Fruit fly (Drosophila melanogaster) whole organism, embryonic: ENCODE results near the gene CG32483.

Experiments used
- Atf3 ChIP-seq: fragments of 200-800 bp; sonication (Bioruptor generic); optimal IDR thresholded peaks from 3 replicates; lab custom pipeline; 2016; ENCODE audit warnings: missing biosample characterization, missing genetic modification characterization
- B-H2 ChIP-seq: fragments of 200-800 bp; sonication (Bioruptor generic); optimal IDR thresholded peaks from 2 replicates; lab custom pipeline; 2018; ENCODE audit warnings: missing biosample characterization, mild to moderate bottlenecking, missing genetic modification characterization
- BEAF-32 ChIP-seq: fragments of 200-800 bp; sonication (Bioruptor generic); optimal IDR thresholded peaks from 3 replicates; lab custom pipeline; 2017; ENCODE audit warnings: missing biosample characterization, missing genetic modification characterization, mild to moderate bottlenecking, moderate library complexity, missing genetic modification reagents
- BtbVII ChIP-seq: fragments of 200-800 bp; sonication (Bioruptor generic); optimal IDR thresholded peaks from 3 replicates; lab custom pipeline; 2017; ENCODE audit warnings: missing biosample characterization, mild to moderate bottlenecking, missing genetic modification characterization
- Bteb2 ChIP-seq: fragments of 200-800 bp; sonication (Bioruptor generic); optimal IDR thresholded peaks from 2 replicates; lab custom pipeline; 2016; ENCODE audit warnings: missing biosample characterization, missing genetic modification characterization
- C15 ChIP-seq: fragments of 200-800 bp; sonication (Bioruptor generic); IDR thresholded peaks from 3 replicates; pipeline ENCODE4 v1.3.6; 2022; ENCODE audit warnings: missing biosample characterization, missing genetic modification characterization
- CG11695 ChIP-seq: fragments of 200-800 bp; sonication (Bioruptor generic); IDR thresholded peaks from 3 replicates; pipeline ENCODE4 v1.3.6; 2022; ENCODE audit warnings: missing biosample characterization, missing genetic modification characterization
- CG12219 ChIP-seq: fragments of 200-800 bp; sonication (Bioruptor generic); optimal IDR thresholded peaks from 3 replicates; lab custom pipeline; 2018; ENCODE audit warnings: missing biosample characterization, mild to moderate bottlenecking, missing genetic modification characterization
- CG12769 ChIP-seq: fragments of 200-800 bp; sonication (Bioruptor generic); optimal IDR thresholded peaks from 2 replicates; lab custom pipeline; 2019; ENCODE audit warnings: missing biosample characterization, mild to moderate bottlenecking, missing genetic modification characterization, moderate library complexity
- CG13123 ChIP-seq: fragments of 200-800 bp; sonication (Bioruptor generic); optimal IDR thresholded peaks from 2 replicates; lab custom pipeline; 2016; ENCODE audit warnings: missing biosample characterization, missing genetic modification characterization
- CG13287 ChIP-seq: fragments of 200-800 bp; sonication (Bioruptor generic); IDR thresholded peaks from 2 replicates; pipeline ENCODE4 v1.3.6; 2022; ENCODE audit warnings: missing biosample characterization, missing genetic modification characterization; ENCODE audit not compliant: partially characterized antibody
- CG14710 ChIP-seq: fragments of 200-800 bp; sonication (Bioruptor generic); optimal IDR thresholded peaks from 3 replicates; lab custom pipeline; 2019; ENCODE audit warnings: missing biosample characterization, mild to moderate bottlenecking, missing genetic modification characterization, moderate library complexity
- CG15011 ChIP-seq: fragments of 200-800 bp; sonication (Bioruptor generic); optimal IDR thresholded peaks from 3 replicates; lab custom pipeline; 2018; ENCODE audit warnings: missing biosample characterization, mild to moderate bottlenecking, missing genetic modification characterization
- CG15073 ChIP-seq: fragments of 200-800 bp; sonication (Bioruptor generic); optimal IDR thresholded peaks from 2 replicates; lab custom pipeline; 2016; ENCODE audit warnings: missing biosample characterization, missing genetic modification characterization
- CG17385 ChIP-seq: fragments of 200-800 bp; sonication (Bioruptor generic); optimal IDR thresholded peaks from 3 replicates; lab custom pipeline; 2018; ENCODE audit warnings: missing biosample characterization, mild to moderate bottlenecking, missing genetic modification characterization
- CG17568 ChIP-seq: fragments of 200-800 bp; sonication (Bioruptor generic); optimal IDR thresholded peaks from 2 replicates; lab custom pipeline; 2018; ENCODE audit warnings: missing biosample characterization, mild to moderate bottlenecking, missing genetic modification characterization, moderate library complexity
- CG1832 ChIP-seq: fragments of 200-800 bp; sonication (Bioruptor generic); optimal IDR thresholded peaks from 2 replicates; lab custom pipeline; 2017; ENCODE audit warnings: missing biosample characterization, mild to moderate bottlenecking, missing genetic modification characterization, inconsistent platforms
- CG2120 ChIP-seq: fragments of 200-800 bp; sonication (Bioruptor generic); optimal IDR thresholded peaks from 3 replicates; lab custom pipeline; 2016; ENCODE audit warnings: missing biosample characterization, missing genetic modification characterization
- CG2875 ChIP-seq: fragments of 200-800 bp; sonication (Bioruptor generic); optimal IDR thresholded peaks from 2 replicates; lab custom pipeline; 2017; ENCODE audit warnings: missing biosample characterization, mild to moderate bottlenecking, missing genetic modification characterization, missing genetic modification reagents
- CG30403 ChIP-seq: fragments of 200-800 bp; sonication (Bioruptor generic); optimal IDR thresholded peaks from 3 replicates; lab custom pipeline; 2016; ENCODE audit warnings: missing biosample characterization, missing genetic modification characterization
- CG30431 ChIP-seq: fragments of 200-800 bp; sonication (Bioruptor generic); optimal IDR thresholded peaks from 2 replicates; lab custom pipeline; 2017; ENCODE audit warnings: missing biosample characterization, missing genetic modification characterization
- CG34376 ChIP-seq: fragments of 200-800 bp; sonication (Bioruptor generic); optimal IDR thresholded peaks from 2 replicates; lab custom pipeline; 2018; ENCODE audit warnings: missing biosample characterization, mild to moderate bottlenecking, missing genetic modification characterization
- CG34422 ChIP-seq: fragments of 200-800 bp; sonication (Bioruptor generic); IDR thresholded peaks from 3 replicates; pipeline ENCODE4 v1.3.6; 2022; ENCODE audit warnings: missing biosample characterization, missing genetic modification characterization
- CG43689 ChIP-seq: fragments of 200-800 bp; sonication (Bioruptor generic); IDR thresholded peaks from 2 replicates; pipeline ENCODE4 v1.3.6; 2022; ENCODE audit warnings: missing biosample characterization, missing genetic modification characterization
- CG6765 ChIP-seq: fragments of 200-800 bp; sonication (Bioruptor generic); optimal IDR thresholded peaks from 3 replicates; lab custom pipeline; 2017; ENCODE audit warnings: missing biosample characterization, mild to moderate bottlenecking, missing genetic modification characterization
- CG7372 ChIP-seq: fragments of 200-800 bp; sonication (Bioruptor generic); IDR thresholded peaks from 2 replicates; pipeline ENCODE4 v1.3.6; 2022; ENCODE audit warnings: missing biosample characterization, missing genetic modification characterization
- CTCF ChIP-seq: fragments of 200-800 bp; sonication (Bioruptor generic); optimal IDR thresholded peaks from 2 replicates; lab custom pipeline; 2017; ENCODE audit warnings: missing biosample characterization, mild to moderate bottlenecking, missing genetic modification characterization, moderate library complexity
- Camta ChIP-seq: fragments of 200-800 bp; sonication (Bioruptor generic); optimal IDR thresholded peaks from 2 replicates; lab custom pipeline; 2016; ENCODE audit warnings: missing biosample characterization, missing genetic modification characterization
- Dip3 ChIP-seq: fragments of 200-800 bp; sonication (Bioruptor generic); optimal IDR thresholded peaks from 3 replicates; lab custom pipeline; 2016; ENCODE audit warnings: missing biosample characterization, missing genetic modification characterization
- HLHmδ ChIP-seq: fragments of 200-800 bp; sonication (Bioruptor generic); optimal IDR thresholded peaks from 2 replicates; lab custom pipeline; 2018; ENCODE audit warnings: missing biosample characterization, mild to moderate bottlenecking, missing genetic modification characterization, moderate library complexity
- Kr ChIP-seq: fragments of 200-800 bp; sonication (Bioruptor generic); optimal IDR thresholded peaks from 2 replicates; lab custom pipeline; 2017; ENCODE audit warnings: missing biosample characterization, mild to moderate bottlenecking, missing genetic modification characterization
- Max ChIP-seq: fragments of 200-800 bp; sonication (Bioruptor generic); optimal IDR thresholded peaks from 2 replicates; lab custom pipeline; 2016; ENCODE audit warnings: missing biosample characterization, mild to moderate bottlenecking, missing genetic modification characterization
- Meics ChIP-seq: fragments of 200-800 bp; sonication (Bioruptor generic); optimal IDR thresholded peaks from 2 replicates; lab custom pipeline; 2017; ENCODE audit warnings: missing biosample characterization, mild to moderate bottlenecking, missing genetic modification characterization
- Myb ChIP-seq: fragments of 200-800 bp; sonication (Bioruptor generic); optimal IDR thresholded peaks from 2 replicates; lab custom pipeline; 2016; ENCODE audit warnings: missing biosample characterization, missing genetic modification characterization
- Taf1 ChIP-seq: fragments of 200-800 bp; sonication (Bioruptor generic); IDR thresholded peaks from 2 replicates; pipeline ENCODE4 v1.3.6; 2022; ENCODE audit warnings: missing biosample characterization, missing genetic modification characterization
- Tbp ChIP-seq: fragments of >200 bp; optimal IDR thresholded peaks from 2 replicates; lab custom pipeline; 2018; ENCODE audit warnings: missing biosample characterization, missing genetic modification characterization
- Vsx1 ChIP-seq: fragments of 200-800 bp; sonication (Bioruptor generic); optimal IDR thresholded peaks from 2 replicates; lab custom pipeline; 2017; ENCODE audit warnings: missing biosample characterization, mild to moderate bottlenecking, missing genetic modification characterization, missing genetic modification reagents
- abd-A ChIP-seq: fragments of 200-800 bp; sonication (Bioruptor generic); optimal IDR thresholded peaks from 3 replicates; lab custom pipeline; 2019; ENCODE audit warnings: missing biosample characterization, mild to moderate bottlenecking, missing genetic modification characterization, moderate library complexity
- exex ChIP-seq: fragments of 200-800 bp; sonication (Bioruptor generic); optimal IDR thresholded peaks from 4 replicates; lab custom pipeline; 2018; ENCODE audit warnings: missing biosample characterization, mild to moderate bottlenecking, missing genetic modification characterization, moderate library complexity
- gem ChIP-seq: fragments of 200-800 bp; sonication (Bioruptor generic); optimal IDR thresholded peaks from 2 replicates; lab custom pipeline; 2019; ENCODE audit warnings: missing biosample characterization, mild to moderate bottlenecking, missing genetic modification characterization, moderate library complexity
- gsb-n ChIP-seq: fragments of 200-800 bp; sonication (Bioruptor generic); optimal IDR thresholded peaks from 3 replicates; lab custom pipeline; 2018; ENCODE audit warnings: missing biosample characterization, mild to moderate bottlenecking, missing genetic modification characterization
- hb ChIP-seq: fragments of 200-800 bp; sonication (Bioruptor generic); IDR thresholded peaks from 3 replicates; pipeline ENCODE4 v1.3.6; 2022; ENCODE audit warnings: missing biosample characterization, missing genetic modification characterization; ENCODE audit not compliant: partially characterized antibody
- jing ChIP-seq: fragments of 200-800 bp; sonication (Bioruptor generic); optimal IDR thresholded peaks from 2 replicates; lab custom pipeline; 2018; ENCODE audit warnings: missing biosample characterization, mild to moderate bottlenecking, missing genetic modification characterization
- pros ChIP-seq: fragments of 200-800 bp; sonication (Bioruptor generic); optimal IDR thresholded peaks from 3 replicates; lab custom pipeline; 2019; ENCODE audit warnings: missing biosample characterization, mild to moderate bottlenecking, missing genetic modification characterization, moderate library complexity
- psq ChIP-seq: fragments of 200-800 bp; sonication (Bioruptor generic); optimal IDR thresholded peaks from 2 replicates; lab custom pipeline; 2017; ENCODE audit warnings: missing biosample characterization, missing genetic modification characterization
- ranshi ChIP-seq: fragments of 200-800 bp; sonication (Bioruptor generic); IDR thresholded peaks from 2 replicates; pipeline ENCODE4 v1.3.6; 2022; ENCODE audit warnings: missing biosample characterization, missing genetic modification characterization
- repo ChIP-seq: fragments of 200-800 bp; sonication (Bioruptor generic); optimal IDR thresholded peaks from 2 replicates; lab custom pipeline; 2016; ENCODE audit warnings: missing biosample characterization, missing genetic modification characterization
- seq ChIP-seq: fragments of 200-800 bp; sonication (Bioruptor generic); IDR thresholded peaks from 2 replicates; pipeline ENCODE4 v1.3.6; 2022; ENCODE audit warnings: missing biosample characterization, missing genetic modification characterization
- stc ChIP-seq: fragments of 200-800 bp; sonication (Bioruptor generic); IDR thresholded peaks from 2 replicates; pipeline ENCODE4 v1.3.6; 2022; ENCODE audit warnings: missing biosample characterization, missing genetic modification characterization
- tap ChIP-seq: fragments of 200-800 bp; optimal IDR thresholded peaks from 3 replicates; lab custom pipeline; 2019; ENCODE audit warnings: missing biosample characterization, mild to moderate bottlenecking, missing genetic modification characterization, moderate library complexity
- tgo ChIP-seq: fragments of 200-800 bp; sonication (Bioruptor generic); IDR thresholded peaks from 3 replicates; pipeline ENCODE4 v1.3.6; 2022; ENCODE audit warnings: missing biosample characterization, missing genetic modification characterization
- wdn ChIP-seq: fragments of 200-800 bp; sonication (Bioruptor generic); IDR thresholded peaks from 2 replicates; pipeline ENCODE4 v1.3.6; 2022; ENCODE audit warnings: missing biosample characterization, missing genetic modification characterization
- wor ChIP-seq: fragments of 200-800 bp; sonication (Bioruptor generic); IDR thresholded peaks from 2 replicates; pipeline ENCODE4 v1.3.6; 2022; ENCODE audit warnings: missing biosample characterization, missing genetic modification characterization
- yki ChIP-seq: fragments of >200 bp; optimal IDR thresholded peaks from 3 replicates; lab custom pipeline; 2018

The CG32483 gene

DNA sequence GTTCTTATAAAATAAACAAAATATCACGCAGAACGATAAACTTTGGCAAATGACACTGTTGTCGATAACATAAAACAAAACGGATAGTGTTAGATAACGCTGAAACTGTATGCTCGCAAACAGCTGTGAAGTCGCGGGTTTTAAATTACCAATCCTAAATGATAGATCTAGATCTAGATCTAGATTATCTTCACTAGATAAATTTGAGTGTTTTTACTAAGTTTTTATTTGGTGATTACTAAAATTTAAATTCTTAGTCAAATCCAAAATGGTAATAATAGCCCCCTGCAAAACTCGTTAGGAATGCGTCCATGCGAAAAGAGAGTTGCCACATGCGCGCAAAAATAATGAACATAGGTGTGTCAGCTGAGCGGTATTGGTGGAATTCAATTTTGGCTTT is 35.9 kb downstream of the CG32483 start, which contains the start of the genes MED30 and Rev1 (continued):
- TF ChIP-seq CG30403 (GFP tag; lab: Kevin White, UChicago) (peak; percentile 97), abd-A (no peak), CG17568 (GFP tag; lab: Kevin White, UChicago) (no peak), Dip3 (GFP tag; lab: Kevin White, UChicago) (peak; percentile 97), Myb (GFP tag; lab: Kevin White, UChicago) (peak; percentile 88), CTCF (GFP tag; lab: Kevin White, UChicago) (peak; percentile 48), CG43689 (no peak; the same call in 1 of the 2 replicates), CG30431 (GFP tag; lab: Kevin White, UChicago) (peak; percentile 86), CG15073 (GFP tag; lab: Kevin White, UChicago) (peak; percentile 64), HLHmδ (GFP tag; lab: Kevin White, UChicago) (no peak), Atf3 (GFP tag; lab: Kevin White, UChicago) (peak; percentile 91), CG12219 (peak; percentile 87), psq (GFP tag; lab: Kevin White, UChicago) (peak; percentile 82), B-H2 (GFP tag; lab: Kevin White, UChicago) (no peak), pros (no peak), yki (no peak), gsb-n (tag; lab: Kevin White, UChicago) (peak; percentile 84), exex (tag; lab: Kevin White, UChicago) (peak; percentile 82), BEAF-32 (GFP tag; lab: Kevin White, UChicago) (peak; percentile 60), CG13287 (GFP tag; lab: Robert Waterston, UW) (peak; percentile 75), BtbVII (GFP tag; lab: Kevin White, UChicago) (peak; percentile 89), CG2875 (peak; percentile 83), Meics (GFP tag; lab: Kevin White, UChicago) (peak; percentile 93), tap (tag; lab: Kevin White, UChicago) (peak; percentile 87), wor (peak; percentile 75), CG2120 (peak; percentile 99), CG34422 (GFP tag; lab: Robert Waterston, UW) (peak; percentile 86), CG12769 (peak; percentile 96), Taf1 (peak; percentile 90), CG1832 (GFP tag; lab: Kevin White, UChicago) (no peak)

DNA sequence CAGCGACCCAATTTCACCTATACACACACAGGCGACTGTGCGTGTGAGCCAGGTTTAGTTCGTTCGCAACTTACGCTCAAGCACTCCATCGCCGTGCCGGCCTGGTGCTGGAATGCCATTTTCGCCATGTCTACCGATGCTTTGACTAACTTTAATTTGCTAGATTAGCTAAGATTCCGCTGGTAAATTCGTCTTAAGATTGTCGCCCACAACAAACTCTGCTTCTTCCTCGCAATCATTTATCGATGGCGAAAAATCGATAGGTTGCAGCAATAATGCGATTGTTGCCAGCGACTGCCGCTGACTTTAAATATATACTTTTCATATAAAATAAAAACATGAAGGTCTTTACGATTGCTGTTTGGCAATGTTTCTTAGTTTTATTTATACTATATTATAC is 37.2 kb downstream of the CG32483 start, which contains the start of gene CG3402:
CG3402 (minus strand) TSS at position 245 of the 400 bp plus-strand sequence.
- TF ChIP-seq seq (GFP tag; lab: Robert Waterston, UW) (no peak), ranshi (GFP tag; lab: Robert Waterston, UW) (no peak), stc (no peak), Kr (GFP tag; lab: Kevin White, UChicago) (no peak), Bteb2 (GFP tag; lab: Kevin White, UChicago) (no peak), hb (GFP tag; lab: Robert Waterston, UW) (peak; percentile 62; the same call in 1 of the 3 replicates), CG17385 (GFP tag; lab: Kevin White, UChicago) (peak; percentile 98), CG13123 (GFP tag; lab: Kevin White, UChicago) (no peak), CG34376 (no peak), tgo (GFP tag; lab: Robert Waterston, UW) (no peak), CG11695 (GFP tag; lab: Robert Waterston, UW) (no peak), CG7372 (GFP tag; lab: Robert Waterston, UW) (no peak), CG6765 (GFP tag; lab: Kevin White, UChicago) (no peak), CG14710 (tag; lab: Kevin White, UChicago) (peak; percentile 14), Max (GFP tag; lab: Kevin White, UChicago) (no peak), Tbp (GFP tag; lab: Kevin White, UChicago) (no peak), gem (tag; lab: Kevin White, UChicago) (no peak), jing (GFP tag; lab: Kevin White, UChicago) (no peak), CG15011 (GFP tag; lab: Kevin White, UChicago) (no peak), Camta (GFP tag; lab: Kevin White, UChicago) (no peak), wdn (GFP tag; lab: Robert Waterston, UW) (no peak), C15 (GFP tag; lab: Robert Waterston, UW) (no peak), repo (GFP tag; lab: Kevin White, UChicago) (no peak), Vsx1 (no peak)
